Worm (Caenorhabditis elegans) whole organism, L4/young adult: ENCODE measurements around the gene nspa-2.

ENCODE experiments used
- W03F9.2 ChIP-seq: fragments of 150-350 bp; optimal IDR thresholded peaks from 2 replicates; lab custom pipeline; 2014; ENCODE audit warnings: missing biosample characterization, missing genetic modification characterization
- him-1 ChIP-seq: sonication (generic microtip); optimal IDR thresholded peaks from 2 replicates; lab custom pipeline; 2016; ENCODE audit warnings: missing genotype, missing genetic modification reagents, missing genetic modification characterization, missing compliant biosample characterization

- TF ChIP-seq him-1 (tag; lab: Kevin White, UChicago) (no peak), W03F9.2 (no peak)
Observed at ce11 chrV:14924104-14924503, 33.2 kb downstream of the nspa-2 start, which contains the start of gene srg-54.
